Fruit fly (Drosophila melanogaster) whole organism, embryonic: ENCODE results near the gene dgt1.

ENCODE experiments used
- Antp ChIP-seq: fragments of 200-800 bp; sonication (Bioruptor generic); optimal IDR thresholded peaks from 3 replicates; lab custom pipeline; 2016; ENCODE audit warnings: missing biosample characterization, missing genetic modification characterization
- Atf6 ChIP-seq: fragments of 200-800 bp; sonication (Bioruptor generic); IDR thresholded peaks from 2 replicates; pipeline ENCODE4 v1.3.6; 2022; ENCODE audit warnings: missing biosample characterization, missing genetic modification characterization
- B-H2 ChIP-seq: fragments of 200-800 bp; sonication (Bioruptor generic); optimal IDR thresholded peaks from 2 replicates; lab custom pipeline; 2018; ENCODE audit warnings: missing biosample characterization, mild to moderate bottlenecking, missing genetic modification characterization
- Bgb ChIP-seq: fragments of 200-800 bp; sonication (Bioruptor generic); IDR thresholded peaks from 2 replicates; pipeline ENCODE4 v1.3.6; 2022; ENCODE audit warnings: missing biosample characterization, missing genetic modification characterization; ENCODE audit not compliant: partially characterized antibody
- Blimp-1 ChIP-seq: fragments of 200-800 bp; sonication (Bioruptor generic); optimal IDR thresholded peaks from 3 replicates; lab custom pipeline; 2018; ENCODE audit warnings: missing biosample characterization, missing genetic modification characterization, mild to moderate bottlenecking, moderate library complexity, missing genetic modification reagents
- CG10147 ChIP-seq: fragments of 200-800 bp; sonication (Bioruptor generic); optimal IDR thresholded peaks from 2 replicates; lab custom pipeline; 2019; ENCODE audit warnings: missing biosample characterization, mild to moderate bottlenecking, missing genetic modification characterization, moderate library complexity
- CG10209 ChIP-seq: fragments of 200-800 bp; sonication (Bioruptor generic); optimal IDR thresholded peaks from 3 replicates; lab custom pipeline; 2017; ENCODE audit warnings: missing biosample characterization, mild to moderate bottlenecking, missing genetic modification characterization, missing genetic modification reagents
- CG12219 ChIP-seq: fragments of 200-800 bp; sonication (Bioruptor generic); optimal IDR thresholded peaks from 3 replicates; lab custom pipeline; 2018; ENCODE audit warnings: missing biosample characterization, mild to moderate bottlenecking, missing genetic modification characterization
- CG15479 ChIP-seq: fragments of 200-800 bp; sonication (Bioruptor generic); optimal IDR thresholded peaks from 3 replicates; lab custom pipeline; 2019; ENCODE audit warnings: missing biosample characterization, mild to moderate bottlenecking, missing genetic modification characterization, moderate library complexity
- CG17186 ChIP-seq: fragments of 200-800 bp; sonication (Bioruptor generic); optimal IDR thresholded peaks from 3 replicates; lab custom pipeline; 2017; ENCODE audit warnings: missing biosample characterization, missing genetic modification reagents, missing genetic modification characterization
- CG2129 ChIP-seq: fragments of 200-800 bp; sonication (Bioruptor generic); IDR thresholded peaks from 2 replicates; pipeline ENCODE4 v1.3.6; 2022; ENCODE audit warnings: missing biosample characterization, missing genetic modification characterization; ENCODE audit not compliant: partially characterized antibody
- CG2889 ChIP-seq: fragments of 200-800 bp; sonication (Bioruptor generic); IDR thresholded peaks from 3 replicates; pipeline ENCODE4 v1.3.6; 2022; ENCODE audit warnings: missing biosample characterization, missing genetic modification characterization
- CG30020 ChIP-seq: fragments of 200-800 bp; optimal IDR thresholded peaks from 2 replicates; lab custom pipeline; 2019; ENCODE audit warnings: missing biosample characterization, mild to moderate bottlenecking, missing genetic modification characterization, moderate library complexity
- CG30431 ChIP-seq: fragments of 200-800 bp; sonication (Bioruptor generic); optimal IDR thresholded peaks from 2 replicates; lab custom pipeline; 2017; ENCODE audit warnings: missing biosample characterization, missing genetic modification characterization
- CG31224 ChIP-seq: fragments of 200-800 bp; sonication (Bioruptor generic); IDR thresholded peaks from 2 replicates; pipeline ENCODE4 v1.3.6; 2022; ENCODE audit warnings: missing biosample characterization, missing genetic modification characterization
- CG3163 ChIP-seq: fragments of 200-800 bp; sonication (Bioruptor generic); optimal IDR thresholded peaks from 3 replicates; lab custom pipeline; 2016; ENCODE audit warnings: missing biosample characterization, missing genetic modification characterization
- CG3726 ChIP-seq: fragments of 200-800 bp; sonication (Bioruptor generic); IDR thresholded peaks from 3 replicates; pipeline ENCODE4, ENCODE4 v1.3.6; 2022; ENCODE audit warnings: missing biosample characterization, missing genetic modification characterization
- CG4360 ChIP-seq: fragments of 200-800 bp; sonication (Bioruptor generic); IDR thresholded peaks from 2 replicates; pipeline ENCODE4 v1.3.6; 2022; ENCODE audit warnings: missing biosample characterization, missing genetic modification characterization
- CG4820 ChIP-seq: fragments of 200-800 bp; sonication (Bioruptor generic); optimal IDR thresholded peaks from 3 replicates; lab custom pipeline; 2016; ENCODE audit warnings: missing biosample characterization, missing genetic modification characterization
- CG6175 ChIP-seq: fragments of 200-800 bp; sonication (Bioruptor generic); IDR thresholded peaks from 3 replicates; pipeline ENCODE4 v1.3.6; 2022; ENCODE audit warnings: missing biosample characterization, missing genetic modification characterization
- CG6765 ChIP-seq: fragments of 200-800 bp; sonication (Bioruptor generic); optimal IDR thresholded peaks from 3 replicates; lab custom pipeline; 2017; ENCODE audit warnings: missing biosample characterization, mild to moderate bottlenecking, missing genetic modification characterization
- CG6813 ChIP-seq: fragments of 200-800 bp; sonication (Bioruptor generic); optimal IDR thresholded peaks from 2 replicates; lab custom pipeline; 2017; ENCODE audit warnings: missing biosample characterization, missing genetic modification characterization, mild to moderate bottlenecking, moderate library complexity, missing genetic modification reagents
- CG7372 ChIP-seq: fragments of 200-800 bp; sonication (Bioruptor generic); IDR thresholded peaks from 2 replicates; pipeline ENCODE4 v1.3.6; 2022; ENCODE audit warnings: missing biosample characterization, missing genetic modification characterization
- CG7928 ChIP-seq: fragments of 200-800 bp; sonication (Bioruptor generic); optimal IDR thresholded peaks from 2 replicates; lab custom pipeline; 2017; ENCODE audit warnings: missing biosample characterization, mild to moderate bottlenecking, missing genetic modification characterization
- CG9817 ChIP-seq: fragments of 200-800 bp; sonication (Bioruptor generic); optimal IDR thresholded peaks from 2 replicates; lab custom pipeline; 2018; ENCODE audit warnings: missing biosample characterization, mild to moderate bottlenecking, missing genetic modification characterization, moderate library complexity
- CrebB ChIP-seq: fragments of 200-800 bp; sonication (Bioruptor generic); optimal IDR thresholded peaks from 3 replicates; lab custom pipeline; 2018; ENCODE audit warnings: missing biosample characterization, mild to moderate bottlenecking, missing genetic modification characterization
- Fer3 ChIP-seq: fragments of 200-800 bp; sonication (Bioruptor generic); optimal IDR thresholded peaks from 2 replicates; lab custom pipeline; 2018; ENCODE audit warnings: missing biosample characterization, mild to moderate bottlenecking, missing genetic modification characterization, moderate library complexity
- Gsc ChIP-seq: fragments of 200-800 bp; sonication (Bioruptor generic); IDR thresholded peaks from 2 replicates; pipeline ENCODE4 v1.3.6; 2022; ENCODE audit warnings: missing biosample characterization, missing genetic modification characterization
- HHEX ChIP-seq: fragments of 200-800 bp; sonication (Bioruptor generic); optimal IDR thresholded peaks from 3 replicates; lab custom pipeline; 2017; ENCODE audit warnings: missing biosample characterization, mild to moderate bottlenecking, missing genetic modification characterization, missing genetic modification reagents
- Lpt ChIP-seq: fragments of >200 bp; optimal IDR thresholded peaks from 2 replicates; lab custom pipeline; 2018; ENCODE audit warnings: missing biosample characterization, missing genetic modification characterization
- NC2α ChIP-seq: fragments of 200-800 bp; sonication (Bioruptor generic); optimal IDR thresholded peaks from 2 replicates; lab custom pipeline; 2016; ENCODE audit warnings: missing biosample characterization, missing genetic modification characterization
- PHDP ChIP-seq: fragments of 200-800 bp; sonication (Bioruptor generic); optimal IDR thresholded peaks from 3 replicates; lab custom pipeline; 2018; ENCODE audit warnings: missing biosample characterization, mild to moderate bottlenecking, missing genetic modification characterization, moderate library complexity
- Poxn ChIP-seq: fragments of 200-800 bp; sonication (Bioruptor generic); IDR thresholded peaks from 2 replicates; pipeline ENCODE4 v1.3.6; 2022; ENCODE audit warnings: missing biosample characterization, missing genetic modification characterization
- Six4 ChIP-seq: fragments of 200-800 bp; sonication (Bioruptor generic); optimal IDR thresholded peaks from 2 replicates; lab custom pipeline; 2016; ENCODE audit warnings: missing biosample characterization, missing genetic modification characterization
- Trl ChIP-seq, 3 experiments: fragments of >200 bp in 2 of 3; fragments of 200-800 bp in 1 of 3; sonication (Bioruptor generic) in 1 of 3; optimal IDR thresholded peaks; 2 replicates in 1 of 3; 3 replicates in 2 of 3; lab custom pipeline; 2016 to 2017; ENCODE audit warnings: missing biosample characterization in 1 of 3, missing genetic modification characterization in 1 of 3
- Xrp1 ChIP-seq: fragments of 200-800 bp; sonication (Bioruptor generic); IDR thresholded peaks from 2 replicates; pipeline ENCODE4 v1.3.6; 2022; ENCODE audit warnings: missing biosample characterization, missing genetic modification characterization
- az2 ChIP-seq: fragments of 200-800 bp; sonication (Bioruptor generic); optimal IDR thresholded peaks from 3 replicates; lab custom pipeline; 2016; ENCODE audit warnings: missing biosample characterization, missing genetic modification characterization
- bsh ChIP-seq, 2 experiments: fragments of 200-800 bp; sonication (Bioruptor generic); optimal IDR thresholded peaks; 2 replicates each; lab custom pipeline; 2017 to 2018; ENCODE audit warnings: mild to moderate bottlenecking in 2 of 2, missing biosample characterization in 2 of 2, missing genetic modification characterization in 2 of 2, moderate library complexity in 1 of 2
- cato ChIP-seq: fragments of 200-800 bp; sonication (Bioruptor generic); optimal IDR thresholded peaks from 2 replicates; lab custom pipeline; 2016; ENCODE audit warnings: missing biosample characterization, missing genetic modification characterization, borderline replicate concordance
- corto ChIP-seq: fragments of 200-800 bp; sonication (Bioruptor generic); optimal IDR thresholded peaks from 2 replicates; lab custom pipeline; 2016; ENCODE audit warnings: missing biosample characterization, mild to moderate bottlenecking, missing genetic modification characterization, moderate library complexity
- dati ChIP-seq: fragments of 200-800 bp; sonication (Bioruptor generic); IDR thresholded peaks from 2 replicates; pipeline ENCODE4 v1.3.6; 2022; ENCODE audit warnings: missing biosample characterization, missing genetic modification characterization
- dm ChIP-seq: fragments of 200-800 bp; sonication (Bioruptor generic); optimal IDR thresholded peaks from 3 replicates; lab custom pipeline; 2016; ENCODE audit warnings: missing biosample characterization, missing genetic modification characterization
- emc ChIP-seq: fragments of 200-800 bp; sonication (Bioruptor generic); optimal IDR thresholded peaks from 2 replicates; lab custom pipeline; 2016; ENCODE audit warnings: missing biosample characterization, missing genetic modification characterization
- ftz-f1 ChIP-seq: fragments of 200-800 bp; sonication (Bioruptor generic); optimal IDR thresholded peaks from 2 replicates; lab custom pipeline; 2016; ENCODE audit warnings: missing biosample characterization, missing genetic modification characterization
- h ChIP-seq: fragments of >200 bp; optimal IDR thresholded peaks from 2 replicates; lab custom pipeline; 2017
- odd ChIP-seq: fragments of 200-800 bp; sonication (Bioruptor generic); optimal IDR thresholded peaks from 2 replicates; lab custom pipeline; 2017; ENCODE audit warnings: missing biosample characterization, mild to moderate bottlenecking, missing genetic modification characterization
- slou ChIP-seq: fragments of 200-800 bp; sonication (Bioruptor generic); optimal IDR thresholded peaks from 3 replicates; lab custom pipeline; 2016; ENCODE audit warnings: missing biosample characterization, missing genetic modification characterization
- sug ChIP-seq: fragments of 200-800 bp; optimal IDR thresholded peaks from 2 replicates; lab custom pipeline; 2019; ENCODE audit warnings: missing biosample characterization, mild to moderate bottlenecking, missing genetic modification characterization, moderate library complexity
- tx ChIP-seq: fragments of 200-800 bp; sonication (Bioruptor generic); optimal IDR thresholded peaks from 2 replicates; lab custom pipeline; 2016; ENCODE audit warnings: missing biosample characterization, missing genetic modification characterization
- vfl ChIP-seq: fragments of 200-800 bp; sonication (Bioruptor generic); optimal IDR thresholded peaks from 2 replicates; lab custom pipeline; 2016; ENCODE audit warnings: missing biosample characterization, missing genetic modification characterization
- vvl ChIP-seq: fragments of 200-800 bp; sonication (Bioruptor generic); IDR thresholded peaks from 2 replicates; pipeline ENCODE4 v1.3.6; 2022; ENCODE audit warnings: missing biosample characterization, missing genetic modification characterization
- yki ChIP-seq: fragments of >200 bp; optimal IDR thresholded peaks from 3 replicates; lab custom pipeline; 2018

The dgt1 gene

dm6 chr3R:29891183-29891582 lies 33.9 kb upstream of the dgt1 start (continued):
- no peak for TF ChIP-seq Trl (optimal IDR thresholded peaks at IDR 0.05; lab: Kevin White, UChicago)
- TF ChIP-seq Trl (GFP tag; optimal IDR thresholded peaks at IDR 0.05; lab: Kevin White, UChicago): peak; percentile 27
- no peak for TF ChIP-seq CG12219 (GFP tag; lab: Kevin White, UChicago)
- no peak for TF ChIP-seq CG4360
- no peak for TF ChIP-seq CG15479 (GFP tag; lab: Kevin White, UChicago)
- no peak for TF ChIP-seq h (lab: Kevin White, UChicago)
- no peak for TF ChIP-seq dm (GFP tag; lab: Kevin White, UChicago)
- TF ChIP-seq CG17186: no peak
- TF ChIP-seq Gsc (GFP tag; lab: Robert Waterston, UW): no peak
- no peak for TF ChIP-seq corto (GFP tag; lab: Kevin White, UChicago)
- no peak for TF ChIP-seq CG7928 (GFP tag; lab: Kevin White, UChicago)
- TF ChIP-seq dati (GFP tag; lab: Robert Waterston, UW): no peak
- peak; percentile 53 for TF ChIP-seq PHDP (tag; lab: Kevin White, UChicago)
- TF ChIP-seq CG9817 (tag; lab: Kevin White, UChicago): no peak
- no peak for TF ChIP-seq az2 (GFP tag; lab: Kevin White, UChicago)
- TF ChIP-seq CG10147 (GFP tag; lab: Kevin White, UChicago): no peak
- no peak for TF ChIP-seq CG30020 (tag; lab: Kevin White, UChicago)
- no peak for TF ChIP-seq CG2889 (GFP tag; lab: Robert Waterston, UW)
- TF ChIP-seq CG3163 (GFP tag; lab: Kevin White, UChicago): no peak
- TF ChIP-seq CG4820 (GFP tag; lab: Kevin White, UChicago): no peak
- peak; percentile 55 for TF ChIP-seq CG10209 (GFP tag; lab: Kevin White, UChicago)
- TF ChIP-seq Bgb (GFP tag; lab: Robert Waterston, UW): no peak
- TF ChIP-seq slou: no peak
- peak in 1 of 2 experiments; percentile 38 for TF ChIP-seq bsh (GFP tag; optimal IDR thresholded peaks at IDR 0.05; lab: Kevin White, UChicago)
- no peak for TF ChIP-seq CG3726 (GFP tag; lab: Robert Waterston, UW)
- no peak for TF ChIP-seq NC2α
- TF ChIP-seq Lpt: no peak
- TF ChIP-seq emc (GFP tag; lab: Kevin White, UChicago): no peak
- TF ChIP-seq Blimp-1 (GFP tag; lab: Kevin White, UChicago): peak; percentile 11
- TF ChIP-seq vvl (GFP tag; lab: Robert Waterston, UW): peak; percentile 31; the same call in 1 of the 2 replicates
- no peak for TF ChIP-seq Poxn (GFP tag; lab: Robert Waterston, UW)
- no peak for TF ChIP-seq ftz-f1 (GFP tag; lab: Kevin White, UChicago)
- TF ChIP-seq tx (GFP tag; lab: Kevin White, UChicago): no peak
- peak; percentile 39 for TF ChIP-seq HHEX (GFP tag; lab: Kevin White, UChicago)
- TF ChIP-seq CG6175 (GFP tag; lab: Robert Waterston, UW): no peak
- TF ChIP-seq Antp (GFP tag; lab: Kevin White, UChicago): no peak
- no peak for TF ChIP-seq vfl (GFP tag; lab: Kevin White, UChicago)
- no peak for TF ChIP-seq yki (lab: Kevin White, UChicago)
- TF ChIP-seq sug (tag; lab: Kevin White, UChicago): no peak
- no peak for TF ChIP-seq Six4
- no peak for TF ChIP-seq CG2129 (GFP tag; lab: Robert Waterston, UW)
- peak; percentile 48 for TF ChIP-seq Fer3 (tag; lab: Kevin White, UChicago)
- no peak for TF ChIP-seq CG6765
- TF ChIP-seq Xrp1 (GFP tag; lab: Robert Waterston, UW): 0 out of 2 replicates have a peak, but pooled peaks have one; percentile 14
- TF ChIP-seq CrebB (tag; lab: Kevin White, UChicago): peak; percentile 32
- TF ChIP-seq CG30431 (GFP tag; lab: Kevin White, UChicago): no peak
- peak; percentile 38; the same call in 1 of the 2 replicates for TF ChIP-seq Atf6 (GFP tag; lab: Robert Waterston, UW)
- peak; percentile 39 for TF ChIP-seq B-H2 (GFP tag; lab: Kevin White, UChicago)
- no peak for TF ChIP-seq CG7372
- TF ChIP-seq CG31224 (GFP tag; lab: Robert Waterston, UW): no peak
- TF ChIP-seq CG6813 (GFP tag; lab: Kevin White, UChicago): peak; percentile 64
- peak; percentile 42 for TF ChIP-seq odd (GFP tag; lab: Kevin White, UChicago)
- no peak for TF ChIP-seq cato (GFP tag; lab: Kevin White, UChicago)
